Worm (Caenorhabditis elegans): ENCODE data around the gene chts-1.

The chts-1 gene

ce11 chrX:7474968-7475433 is 44.5 kb downstream of the chts-1 start, which contains the start of gene coh-1:
Gene coh-1, minus strand, starts transcription at chrX:7475018.
- TF ChIP-seq unc-39 (tag; optimal IDR thresholded peaks at IDR 0.05) = no peak
- peak in 1 of 2 experiments; percentile 71 for TF ChIP-seq lsy-2 (tag; optimal IDR thresholded peaks at IDR 0.05)
- TF ChIP-seq sem-4 (tag; optimal IDR thresholded peaks at IDR 0.05) = peak; percentile 33
- no peak for TF ChIP-seq nhr-23 (tag; optimal IDR thresholded peaks at IDR 0.05)
- no peak for TF ChIP-seq nhr-12 (tag; optimal IDR thresholded peaks at IDR 0.05)
- no peak for TF ChIP-seq ztf-1 (GFP tag; conservative IDR thresholded peaks at IDR 0.05)
- peak; percentile 20 for TF ChIP-seq ztf-4 (tag; optimal IDR thresholded peaks at IDR 0.05)
- peak; percentile 82 for TF ChIP-seq nhr-129 (tag; optimal IDR thresholded peaks at IDR 0.05)
- TF ChIP-seq fos-1 (tag; optimal IDR thresholded peaks at IDR 0.05) = peak; percentile 61
- peak; percentile 81 for TF ChIP-seq unc-55 (GFP tag; optimal IDR thresholded peaks at IDR 0.05)
- TF ChIP-seq alr-1 (tag; optimal IDR thresholded peaks at IDR 0.05) = no peak
- TF ChIP-seq skn-1 (tag; optimal IDR thresholded peaks at IDR 0.05) = no peak
- peak; percentile 47 for TF ChIP-seq sma-9 (GFP tag; optimal IDR thresholded peaks at IDR 0.05)
- no peak for TF ChIP-seq sma-9 (tag; optimal IDR thresholded peaks at IDR 0.05)
- peak; percentile 1 for TF ChIP-seq gmeb-1 (tag; optimal IDR thresholded peaks at IDR 0.05)
- TF ChIP-seq mab-5 (tag; optimal IDR thresholded peaks at IDR 0.05) = no peak
- TF ChIP-seq nhr-6 (tag; optimal IDR thresholded peaks at IDR 0.05) = no peak
- peak; percentile 78 for TF ChIP-seq crh-2 (tag; optimal IDR thresholded peaks at IDR 0.05)
- TF ChIP-seq C34F6.9 (tag; optimal IDR thresholded peaks at IDR 0.05) = peak; percentile 90
- TF ChIP-seq lin-11 (tag; optimal IDR thresholded peaks at IDR 0.05) = peak; percentile 56
- TF ChIP-seq F13H6.1 (tag; optimal IDR thresholded peaks at IDR 0.05) = peak; percentile 56
- TF ChIP-seq sma-3 (GFP tag; optimal IDR thresholded peaks at IDR 0.05) = peak; percentile 33
- no peak for TF ChIP-seq mdl-1 (tag; optimal IDR thresholded peaks at IDR 0.05)
- peak; percentile 46 for TF ChIP-seq lin-13 (GFP tag; optimal IDR thresholded peaks at IDR 0.05)

ce11 chrX:7469907-7470306 is 49.6 kb downstream of the chts-1 start:
- no peak for TF ChIP-seq elt-3 (tag; optimal IDR thresholded peaks at IDR 0.05)
- TF ChIP-seq sma-9 (GFP tag; optimal IDR thresholded peaks at IDR 0.05) = no peak
- no peak for TF ChIP-seq sma-9 (tag; optimal IDR thresholded peaks at IDR 0.05)
- TF ChIP-seq nhr-77 (tag; optimal IDR thresholded peaks at IDR 0.05) = no peak
- TF ChIP-seq mbf-1 (tag; optimal IDR thresholded peaks at IDR 0.05) = no peak
- no peak for TF ChIP-seq nhr-25 (tag; optimal IDR thresholded peaks at IDR 0.05)
- TF ChIP-seq ceh-16 (tag; optimal IDR thresholded peaks at IDR 0.05) = no peak
- no peak for TF ChIP-seq aly-2 (tag; optimal IDR thresholded peaks at IDR 0.05)
- no peak for TF ChIP-seq ztf-11 (tag; optimal IDR thresholded peaks at IDR 0.05)
- no peak for TF ChIP-seq nhr-129 (tag; optimal IDR thresholded peaks at IDR 0.05)
- no peak for TF ChIP-seq ama-1 (optimal IDR thresholded peaks at IDR 0.05)
- TF ChIP-seq lin-39 (tag; optimal IDR thresholded peaks at IDR 0.05) = no peak
- no peak for TF ChIP-seq snpc-4 (tag; optimal IDR thresholded peaks at IDR 0.05)
- TF ChIP-seq alr-1 (tag; optimal IDR thresholded peaks at IDR 0.05) = no peak
- no peak for TF ChIP-seq sem-4 (tag; optimal IDR thresholded peaks at IDR 0.05)
- TF ChIP-seq unc-62 (GFP tag; optimal IDR thresholded peaks at IDR 0.05) = no peak
- TF ChIP-seq nhr-237 (tag; optimal IDR thresholded peaks at IDR 0.05) = no peak
- no peak for TF ChIP-seq unc-39 (tag; optimal IDR thresholded peaks at IDR 0.05)

ce11 chrX:7466682-7467081 is 52.8 kb downstream of the chts-1 start:
- TF ChIP-seq ama-1 (optimal IDR thresholded peaks at IDR 0.05) (no peak), lin-13 (GFP tag; optimal IDR thresholded peaks at IDR 0.05) (no peak), mab-5 (tag; optimal IDR thresholded peaks at IDR 0.05) (no peak)

- no peak for TF ChIP-seq nhr-25 (tag; optimal IDR thresholded peaks at IDR 0.05)
- TF ChIP-seq ztf-11 (tag; optimal IDR thresholded peaks at IDR 0.05) = no peak
- TF ChIP-seq unc-39 (tag; optimal IDR thresholded peaks at IDR 0.05) = no peak
- no peak for TF ChIP-seq nhr-21 (tag; optimal IDR thresholded peaks at IDR 0.05)
- no peak for TF ChIP-seq nhr-12 (tag; optimal IDR thresholded peaks at IDR 0.05)
- TF ChIP-seq nhr-129 (tag; optimal IDR thresholded peaks at IDR 0.05) = peak; percentile 3
- TF ChIP-seq egl-27 (tag; optimal IDR thresholded peaks at IDR 0.05) = no peak
- no peak for TF ChIP-seq unc-55 (GFP tag; optimal IDR thresholded peaks at IDR 0.05)
- TF ChIP-seq ceh-16 (tag; optimal IDR thresholded peaks at IDR 0.05) = no peak
- TF ChIP-seq peb-1 (tag; optimal IDR thresholded peaks at IDR 0.05) = no peak
- TF ChIP-seq lsy-2 (tag; optimal IDR thresholded peaks at IDR 0.05) = peak in 1 of 2 experiments; percentile 9
- no peak for TF ChIP-seq C34F6.9 (tag; optimal IDR thresholded peaks at IDR 0.05)
- no peak for TF ChIP-seq nhr-11 (tag; optimal IDR thresholded peaks at IDR 0.05)
- TF ChIP-seq F13H6.1 (tag; optimal IDR thresholded peaks at IDR 0.05) = peak; percentile 20
- no peak for TF ChIP-seq mbf-1 (tag; optimal IDR thresholded peaks at IDR 0.05)
- no peak for TF ChIP-seq zag-1 (tag; optimal IDR thresholded peaks at IDR 0.05)
- TF ChIP-seq ztf-4 (tag; optimal IDR thresholded peaks at IDR 0.05) = no peak
- no peak for TF ChIP-seq blmp-1 (tag; optimal IDR thresholded peaks at IDR 0.05; ENCODE audit: insufficient read depth)
- no peak for TF ChIP-seq sma-3 (GFP tag; optimal IDR thresholded peaks at IDR 0.05)
- no peak for TF ChIP-seq lin-39 (tag; optimal IDR thresholded peaks at IDR 0.05)
- no peak for TF ChIP-seq crh-2 (tag; optimal IDR thresholded peaks at IDR 0.05)
- TF ChIP-seq nhr-23 (tag; optimal IDR thresholded peaks at IDR 0.05) = no peak
- TF ChIP-seq ztf-1 (GFP tag; conservative IDR thresholded peaks at IDR 0.05) = no peak
- TF ChIP-seq aly-2 (tag; optimal IDR thresholded peaks at IDR 0.05) = no peak
These were observed 55.1 kb downstream of the chts-1 start for ce11 chrX:7464389-7464788.
